Worm (Caenorhabditis elegans): Measurements from ENCODE around the gene C34F6.7.

- TF ChIP-seq snpc-4 (tag; optimal IDR thresholded peaks at IDR 0.05): no peak
- no peak for TF ChIP-seq ces-1 (GFP tag; optimal IDR thresholded peaks at IDR 0.05)
- TF ChIP-seq elt-1 (tag; optimal IDR thresholded peaks at IDR 0.05; ENCODE audit: borderline replicate concordance, insufficient read depth): no peak
- TF ChIP-seq lin-13 (tag; optimal IDR thresholded peaks at IDR 0.05): no peak
- no peak for TF ChIP-seq lsy-2 (tag; optimal IDR thresholded peaks at IDR 0.05)
- no peak for TF ChIP-seq nhr-237 (tag; optimal IDR thresholded peaks at IDR 0.05)
- TF ChIP-seq blmp-1 (tag; optimal IDR thresholded peaks at IDR 0.05): no peak
Observed at ce11 chrX:11264715-11265114, 49.4 kb upstream of the C34F6.7 start.

All from whole organism, mixed stage, embryonic.